Fruit fly (Drosophila melanogaster) whole organism, prepupa: Measurements from ENCODE around the gene Tre1.

Experiments used
- CG10631 ChIP-seq: fragments of 200-800 bp; sonication (Bioruptor generic); optimal IDR thresholded peaks from 2 replicates; lab custom pipeline; 2016; ENCODE audit warnings: missing biosample characterization, missing genetic modification characterization
- CG11762 ChIP-seq: fragments of 200-800 bp; sonication (Bioruptor generic); optimal IDR thresholded peaks from 3 replicates; lab custom pipeline; 2016; ENCODE audit warnings: missing biosample characterization, missing genetic modification characterization; ENCODE audit not compliant: insufficient read depth
- CG15336 ChIP-seq: fragments of 200-800 bp; sonication (Bioruptor generic); IDR thresholded peaks from 2 replicates; pipeline ENCODE4 v1.3.6; 2022; ENCODE audit warnings: missing biosample characterization, missing genetic modification characterization
- CG1621 ChIP-seq: fragments of 200-800 bp; sonication (Bioruptor generic); optimal IDR thresholded peaks from 3 replicates; lab custom pipeline; 2018; ENCODE audit warnings: missing biosample characterization, mild to moderate bottlenecking, missing genetic modification characterization
- CG16779 ChIP-seq: fragments of 200-800 bp; sonication (Bioruptor generic); optimal IDR thresholded peaks from 3 replicates; lab custom pipeline; 2017; ENCODE audit warnings: missing biosample characterization, mild to moderate bottlenecking, missing genetic modification characterization
- CG3032 ChIP-seq: fragments of 200-800 bp; optimal IDR thresholded peaks from 2 replicates; lab custom pipeline; 2019; ENCODE audit warnings: missing biosample characterization, mild to moderate bottlenecking, missing genetic modification characterization, moderate library complexity
- CG31627 ChIP-seq: fragments of 200-800 bp; sonication (Bioruptor generic); optimal IDR thresholded peaks from 3 replicates; lab custom pipeline; 2016; ENCODE audit warnings: missing biosample characterization, missing genetic modification characterization
- CG6163 ChIP-seq: fragments of 200-800 bp; sonication (Bioruptor generic); IDR thresholded peaks from 3 replicates; pipeline ENCODE4 v1.3.6; 2022; ENCODE audit warnings: missing biosample characterization, missing genetic modification characterization
- CG6792 ChIP-seq: fragments of 200-800 bp; sonication (Bioruptor generic); optimal IDR thresholded peaks from 3 replicates; lab custom pipeline; 2016; ENCODE audit warnings: missing biosample characterization, missing genetic modification characterization
- CG6808 ChIP-seq: fragments of 200-800 bp; sonication (Bioruptor generic); optimal IDR thresholded peaks from 3 replicates; lab custom pipeline; 2017; ENCODE audit warnings: missing biosample characterization, missing genetic modification characterization, mild to moderate bottlenecking, moderate library complexity, missing genetic modification reagents
- CG7368 ChIP-seq: fragments of 200-800 bp; sonication (Bioruptor generic); optimal IDR thresholded peaks from 3 replicates; lab custom pipeline; 2016; ENCODE audit warnings: missing biosample characterization, missing genetic modification characterization
- CG8119 ChIP-seq: fragments of 200-800 bp; sonication (Bioruptor generic); IDR thresholded peaks from 3 replicates; pipeline ENCODE4 v1.3.6; 2022; ENCODE audit warnings: missing biosample characterization, missing genetic modification characterization
- CG8632 ChIP-seq: fragments of 200-800 bp; sonication (Bioruptor generic); optimal IDR thresholded peaks from 3 replicates; lab custom pipeline; 2016; ENCODE audit warnings: missing biosample characterization, missing genetic modification characterization
- CG9139 ChIP-seq: fragments of 200-800 bp; sonication (Bioruptor generic); optimal IDR thresholded peaks from 3 replicates; lab custom pipeline; 2017; ENCODE audit warnings: missing biosample characterization, mild to moderate bottlenecking, missing genetic modification characterization
- Eip75B ChIP-seq: fragments of 200-800 bp; sonication (Bioruptor generic); optimal IDR thresholded peaks from 3 replicates; lab custom pipeline; 2016; ENCODE audit warnings: missing biosample characterization, missing genetic modification characterization
- Eip78C ChIP-seq: fragments of 200-800 bp; sonication (Bioruptor generic); peaks from one replicate; lab custom pipeline; 2016; ENCODE audit warnings: missing biosample characterization, missing genetic modification characterization
- Ets96B ChIP-seq: fragments of 200-800 bp; optimal IDR thresholded peaks from 2 replicates; lab custom pipeline; 2019; ENCODE audit warnings: missing biosample characterization, mild to moderate bottlenecking, missing genetic modification characterization, moderate library complexity
- Gug ChIP-seq: fragments of 200-800 bp; sonication (Bioruptor generic); IDR thresholded peaks from 2 replicates; pipeline ENCODE4 v1.3.6; 2022; ENCODE audit warnings: missing biosample characterization, missing genetic modification characterization
- Hr38 ChIP-seq: sonication (Bioruptor generic); optimal IDR thresholded peaks from 2 replicates; lab custom pipeline; 2016; ENCODE audit warnings: missing biosample characterization, missing genetic modification characterization
- Lpt ChIP-seq: fragments of 200-800 bp; sonication (Bioruptor generic); optimal IDR thresholded peaks from 3 replicates; lab custom pipeline; 2016; ENCODE audit warnings: missing biosample characterization, missing genetic modification characterization
- Met ChIP-seq: fragments of 200-800 bp; sonication (Bioruptor generic); optimal IDR thresholded peaks from 3 replicates; lab custom pipeline; 2016; ENCODE audit warnings: missing biosample characterization, missing genetic modification characterization
- Sox102F ChIP-seq: fragments of 200-800 bp; sonication (Bioruptor generic); optimal IDR thresholded peaks from 2 replicates; lab custom pipeline; 2016; ENCODE audit warnings: missing biosample characterization, mild to moderate bottlenecking, missing genetic modification characterization
- Sox14 ChIP-seq: fragments of 200-800 bp; sonication (Bioruptor generic); optimal IDR thresholded peaks from 3 replicates; lab custom pipeline; 2016; ENCODE audit warnings: missing biosample characterization, missing genetic modification characterization
- Sox15 ChIP-seq: fragments of 200-800 bp; sonication (Bioruptor generic); optimal IDR thresholded peaks from 3 replicates; lab custom pipeline; 2016; ENCODE audit warnings: missing biosample characterization, missing genetic modification characterization
- achi ChIP-seq: fragments of 200-800 bp; sonication (Bioruptor generic); optimal IDR thresholded peaks from 3 replicates; lab custom pipeline; 2016; ENCODE audit warnings: missing biosample characterization, missing genetic modification characterization
- acj6 ChIP-seq: fragments of 200-800 bp; sonication (Bioruptor generic); optimal IDR thresholded peaks from 3 replicates; lab custom pipeline; 2016; ENCODE audit warnings: missing biosample characterization, missing genetic modification characterization
- cyc ChIP-seq: fragments of 200-800 bp; sonication (Bioruptor generic); optimal IDR thresholded peaks from 3 replicates; lab custom pipeline; 2016; ENCODE audit warnings: missing biosample characterization, missing genetic modification characterization
- dac ChIP-seq: fragments of 200-800 bp; sonication (Bioruptor generic); optimal IDR thresholded peaks from 2 replicates; lab custom pipeline; 2017; ENCODE audit warnings: missing biosample characterization, mild to moderate bottlenecking, missing genetic modification characterization
- dsx ChIP-seq: fragments of 200-800 bp; optimal IDR thresholded peaks from 3 replicates; lab custom pipeline; 2019; ENCODE audit warnings: missing biosample characterization, mild to moderate bottlenecking, missing genetic modification characterization, moderate library complexity; ENCODE audit not compliant: poor library complexity, severe bottlenecking
- eg ChIP-seq: fragments of 200-800 bp; sonication (Bioruptor generic); IDR thresholded peaks from 3 replicates; pipeline ENCODE4 v1.3.6; 2022; ENCODE audit warnings: missing biosample characterization, missing genetic modification characterization
- esn ChIP-seq: fragments of 200-800 bp; sonication (Bioruptor generic); optimal IDR thresholded peaks from 2 replicates; lab custom pipeline; 2016; ENCODE audit warnings: missing biosample characterization, mild to moderate bottlenecking, missing genetic modification characterization, moderate library complexity
- fd59A ChIP-seq: fragments of 200-800 bp; sonication (Bioruptor generic); optimal IDR thresholded peaks from 2 replicates; lab custom pipeline; 2017; ENCODE audit warnings: missing biosample characterization, mild to moderate bottlenecking, missing genetic modification characterization, missing genetic modification reagents
- fkh ChIP-seq: fragments of 200-800 bp; sonication (Bioruptor generic); optimal IDR thresholded peaks from 3 replicates; lab custom pipeline; 2017; ENCODE audit warnings: missing biosample characterization, mild to moderate bottlenecking, missing genetic modification characterization, moderate library complexity
- lz ChIP-seq: fragments of 200-800 bp; sonication (Bioruptor generic); optimal IDR thresholded peaks from 3 replicates; lab custom pipeline; 2016; ENCODE audit warnings: missing biosample characterization, missing genetic modification characterization
- net ChIP-seq: fragments of 200-800 bp; sonication (Bioruptor generic); optimal IDR thresholded peaks from 3 replicates; lab custom pipeline; 2016; ENCODE audit warnings: missing biosample characterization, missing genetic modification characterization
- ss ChIP-seq, 2 experiments: fragments of 200-800 bp; sonication (Bioruptor generic); optimal IDR thresholded peaks; 2 replicates in 1 of 2; 3 replicates in 1 of 2; lab custom pipeline; 2017 to 2018; ENCODE audit warnings: mild to moderate bottlenecking in 2 of 2, missing biosample characterization in 2 of 2, missing genetic modification characterization in 2 of 2, moderate library complexity in 1 of 2
- svp ChIP-seq: fragments of 200-800 bp; sonication (Bioruptor generic); peaks from one replicate; lab custom pipeline; 2016; ENCODE audit warnings: missing biosample characterization, missing genetic modification characterization
- vri ChIP-seq: fragments of 200-800 bp; sonication (Bioruptor generic); optimal IDR thresholded peaks from 3 replicates; lab custom pipeline; 2016; ENCODE audit warnings: missing biosample characterization, mild to moderate bottlenecking, missing genetic modification characterization

Gene Tre1

dm6 chrX:5665902-5666301, 13.9 kb downstream of the Tre1 start, which contains the start of the genes Sirt4 and CG4119:
Gene Sirt4, minus strand, starts transcription at chrX:5665940.
Gene CG4119, plus strand, starts transcription at chrX:5666052.
- TF ChIP-seq vri (GFP tag; lab: Kevin White, UChicago) (peak; percentile 27), CG3032 (tag; lab: Kevin White, UChicago) (no peak), svp (GFP tag; lab: Kevin White, UChicago) (peak; percentile 17), CG1621 (tag; lab: Kevin White, UChicago) (no peak), Lpt (GFP tag; lab: Kevin White, UChicago) (no peak), CG10631 (GFP tag; lab: Kevin White, UChicago) (no peak), dac (GFP tag; lab: Kevin White, UChicago) (no peak), CG16779 (tag; lab: Kevin White, UChicago) (no peak), acj6 (GFP tag; lab: Kevin White, UChicago) (no peak), Gug (GFP tag; lab: Robert Waterston, UW) (no peak), fd59A (GFP tag; lab: Kevin White, UChicago) (no peak), CG6792 (GFP tag; lab: Kevin White, UChicago) (no peak), eg (GFP tag; lab: Robert Waterston, UW) (no peak), CG8119 (GFP tag; lab: Robert Waterston, UW) (no peak), CG31627 (GFP tag; lab: Kevin White, UChicago) (peak; percentile 4), ss (GFP tag; optimal IDR thresholded peaks at IDR 0.05; lab: Kevin White, UChicago) (peak in 1 of 2 experiments; percentile 12), CG6808 (GFP tag; lab: Kevin White, UChicago) (peak; percentile 35), achi (GFP tag; lab: Kevin White, UChicago) (no peak), CG9139 (no peak), Hr38 (no peak), net (GFP tag; lab: Kevin White, UChicago) (no peak), Sox15 (GFP tag; lab: Kevin White, UChicago) (no peak), CG7368 (GFP tag; lab: Kevin White, UChicago) (no peak), CG8632 (GFP tag; lab: Kevin White, UChicago) (no peak), fkh (GFP tag; lab: Kevin White, UChicago) (no peak), esn (GFP tag; lab: Kevin White, UChicago) (peak; percentile 27)

dm6 chrX:5664222-5664621, 15.6 kb downstream of the Tre1 start:
- TF ChIP-seq ss (GFP tag; optimal IDR thresholded peaks at IDR 0.05; lab: Kevin White, UChicago) (no peak), CG6163 (GFP tag; lab: Robert Waterston, UW) (peak; percentile 29; the same call in 1 of the 3 replicates), Eip78C (GFP tag; lab: Kevin White, UChicago) (peak; percentile 16)

dm6 chrX:5662761-5663160, 17.0 kb downstream of the Tre1 start, which contains the start of gene OtopLc:
Gene OtopLc, minus strand, starts transcription at chrX:5662861.
- TF ChIP-seq Sox14 (no peak), CG11762 (no peak), CG9139 (no peak), Hr38 (no peak), ss (GFP tag; optimal IDR thresholded peaks at IDR 0.05; lab: Kevin White, UChicago) (no peak), cyc (GFP tag; lab: Kevin White, UChicago) (no peak), lz (GFP tag; lab: Kevin White, UChicago) (no peak), Eip75B (no peak), CG6808 (GFP tag; lab: Kevin White, UChicago) (no peak)

dm6 chrX:5661971-5662370, 17.8 kb downstream of the Tre1 start:
- no peak for TF ChIP-seq Met (GFP tag; lab: Kevin White, UChicago)
- TF ChIP-seq svp (GFP tag; lab: Kevin White, UChicago), result no peak
- TF ChIP-seq esn (GFP tag; lab: Kevin White, UChicago), result no peak
- TF ChIP-seq eg (GFP tag; lab: Robert Waterston, UW), result no peak
- TF ChIP-seq dac (GFP tag; lab: Kevin White, UChicago), result no peak
- TF ChIP-seq CG10631 (GFP tag; lab: Kevin White, UChicago), result no peak
- TF ChIP-seq CG3032 (tag; lab: Kevin White, UChicago), result no peak
- no peak for TF ChIP-seq CG15336
- no peak for TF ChIP-seq CG16779 (tag; lab: Kevin White, UChicago)
- TF ChIP-seq Lpt (GFP tag; lab: Kevin White, UChicago), result no peak
- no peak for TF ChIP-seq CG8632 (GFP tag; lab: Kevin White, UChicago)
- no peak for TF ChIP-seq Ets96B
- no peak for TF ChIP-seq acj6 (GFP tag; lab: Kevin White, UChicago)
- TF ChIP-seq Sox102F (GFP tag; lab: Kevin White, UChicago), result no peak
- no peak for TF ChIP-seq dsx (GFP tag; lab: Kevin White, UChicago)
- no peak for TF ChIP-seq CG7368 (GFP tag; lab: Kevin White, UChicago)
